Fruit fly (Drosophila melanogaster): Measurements from ENCODE around the gene CG42831.

- TF ChIP-seq CG8478 (optimal IDR thresholded peaks at IDR 0.05) (no peak), CTCF (optimal IDR thresholded peaks at IDR 0.05) (no peak)
These were observed 23.5 kb downstream of the CG42831 start for dm6 chr3L:10837869-10838783.

Measured in S2 (cell line).